Worm (Caenorhabditis elegans): ENCODE data around the gene tbh-1.

ce11 chrX:15550769-15551168 lies 46.1 kb upstream of the tbh-1 start:
- TF ChIP-seq ceh-36 (tag; optimal IDR thresholded peaks at IDR 0.05) (no peak), tra-4 (tag; optimal IDR thresholded peaks at IDR 0.05) (no peak), ama-1 (optimal IDR thresholded peaks at IDR 0.05) (no peak), aly-1 (tag; optimal IDR thresholded peaks at IDR 0.05) (no peak), ceh-13 (GFP tag; optimal IDR thresholded peaks at IDR 0.05) (no peak), scrt-1 (GFP tag; IDR thresholded peaks at IDR 0.05) (no peak), sea-1 (GFP tag; conservative IDR thresholded peaks at IDR 0.05) (no peak), tbx-11 (GFP tag; IDR thresholded peaks at IDR 0.05) (no peak), hmbx-1 (tag; optimal IDR thresholded peaks at IDR 0.05) (no peak), pes-1 (GFP tag; IDR thresholded peaks at IDR 0.05) (no peak), hnd-1 (tag; optimal IDR thresholded peaks at IDR 0.05) (no peak), flt-1 (GFP tag; IDR thresholded peaks at IDR 0.05) (no peak), B0310.2 (tag; optimal IDR thresholded peaks at IDR 0.05) (no peak), F13C5.2 (tag; optimal IDR thresholded peaks at IDR 0.05) (no peak)
